Worm (Caenorhabditis elegans) whole organism, young adult: ENCODE data around the gene lgc-44.

Experiments
- D2030.7 ChIP-seq: fragments of 200-800 bp; sonication (Bioruptor generic); IDR thresholded peaks from 2 replicates; pipeline ENCODE4 v1.3.6; 2022; ENCODE audit warnings: missing genetic modification reagents, missing genetic modification characterization, missing compliant biosample characterization
- akir-1 ChIP-seq: fragments of 200-800 bp; sonication (Bioruptor generic); optimal IDR thresholded peaks from 2 replicates; lab custom pipeline; 2018; ENCODE audit warnings: mild to moderate bottlenecking, missing genetic modification characterization, moderate library complexity, missing compliant biosample characterization
- pha-4 ChIP-seq: fragments of 150-350 bp; sonication (generic microtip); optimal IDR thresholded peaks from 2 replicates; lab custom pipeline; 2014; ENCODE audit warnings: missing biosample characterization, missing genetic modification reagents, missing genetic modification characterization
- ztf-3 ChIP-seq: fragments of 200-800 bp; sonication (Bioruptor generic); optimal IDR thresholded peaks from 2 replicates; lab custom pipeline; 2018; ENCODE audit warnings: mild to moderate bottlenecking, missing genetic modification characterization, missing compliant biosample characterization

ce11 chrV:11680519-11681203 lies 8.3 kb upstream of the lgc-44 start:
- TF ChIP-seq ztf-3 (GFP tag; lab: Kevin White, UChicago) (no peak), pha-4 (no peak), D2030.7 (no peak), akir-1 (GFP tag; lab: Kevin White, UChicago) (no peak)
